Fruit fly (Drosophila melanogaster) whole organism: ENCODE measurements around the gene Hsp22.

ENCODE experiments used
- Dll ChIP-seq: fragments of >200 bp; optimal IDR thresholded peaks from 2 replicates; lab custom pipeline; 2017
- EcR ChIP-seq, 2 experiments: fragments of >200 bp; optimal IDR thresholded peaks; 2 replicates each; lab custom pipeline; 2017; ENCODE audit warnings: missing biosample characterization in 2 of 2, missing genetic modification characterization in 2 of 2, missing genetic modification reagents in 2 of 2
- pan ChIP-seq: fragments of >200 bp; optimal IDR thresholded peaks from 2 replicates; lab custom pipeline; 2017
- psq ChIP-seq: fragments of >200 bp; optimal IDR thresholded peaks from 2 replicates; lab custom pipeline; 2017

DNA sequence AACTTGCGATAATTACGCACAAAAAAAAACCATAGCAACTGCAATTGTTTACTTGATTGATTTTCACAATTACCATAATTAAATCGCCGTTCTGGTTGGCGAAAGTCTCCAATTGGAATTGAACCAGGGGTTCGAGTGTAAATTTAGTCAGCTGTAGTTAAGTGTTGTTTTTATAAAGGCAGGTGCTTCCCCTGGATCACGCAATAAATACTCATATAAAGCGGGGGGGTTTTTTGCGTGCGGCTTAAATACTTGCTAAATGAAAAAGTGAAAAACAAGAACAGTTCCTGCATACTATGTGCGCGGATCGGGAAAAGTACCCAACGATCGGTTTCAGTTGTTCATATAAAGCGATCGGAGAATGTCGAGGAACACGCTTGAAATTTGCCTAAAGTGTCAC is 28.8 kb upstream of the Hsp22 start:
- TF ChIP-seq EcR (GFP tag; optimal IDR thresholded peaks at IDR 0.05; lab: Kevin White, UChicago) (no peak), pan (no peak), psq (lab: Kevin White, UChicago) (no peak), Dll (no peak)
